Worm (Caenorhabditis elegans) whole organism, midembryonic: ENCODE data around the gene ZK262.8.

Experiments used
- T22C8.4 ChIP-seq: fragments of 200-800 bp; sonication (Bioruptor generic); IDR thresholded peaks from 2 replicates; pipeline ENCODE4 v1.3.6; 2022; ENCODE audit warnings: missing genetic modification characterization, missing compliant biosample characterization
- cog-1 ChIP-seq: sonication (generic microtip); optimal IDR thresholded peaks from 2 replicates; lab custom pipeline; 2016; ENCODE audit warnings: missing genetic modification characterization, missing compliant biosample characterization
- flt-1 ChIP-seq: fragments of 200-800 bp; sonication (Bioruptor generic); IDR thresholded peaks from 2 replicates; pipeline ENCODE4 v1.3.6; 2022; ENCODE audit warnings: missing genetic modification characterization, missing compliant biosample characterization
- klf-2 ChIP-seq: fragments of 200-800 bp; sonication (Bioruptor generic); conservative IDR thresholded peaks from 2 replicates; pipeline ENCODE4 v1.3.6; 2022; ENCODE audit warnings: missing genetic modification reagents, missing genetic modification characterization, missing compliant biosample characterization
- med-1 ChIP-seq: sonication (generic microtip); optimal IDR thresholded peaks from 2 replicates; lab custom pipeline; 2017; ENCODE audit warnings: missing genetic modification characterization, mild to moderate bottlenecking, missing compliant biosample characterization, antibody characterized with exemption, missing genetic modification reagents; ENCODE audit not compliant: insufficient read depth
- ref-1 ChIP-seq: fragments of 200-800 bp; sonication (Bioruptor generic); conservative IDR thresholded peaks from 2 replicates; pipeline ENCODE4 v1.3.6; 2022; ENCODE audit warnings: missing genetic modification reagents, missing genetic modification characterization, missing compliant biosample characterization
- tab-1 ChIP-seq: fragments of 200-800 bp; sonication (Bioruptor generic); IDR thresholded peaks from 2 replicates; pipeline ENCODE4 v1.3.6; 2022; ENCODE audit warnings: missing genetic modification characterization, missing compliant biosample characterization
- ztf-23 ChIP-seq: fragments of 200-800 bp; sonication (Bioruptor generic); IDR thresholded peaks from 2 replicates; pipeline ENCODE4 v1.3.6; 2022; ENCODE audit warnings: missing genetic modification reagents, missing genetic modification characterization, missing compliant biosample characterization
- ztf-29 ChIP-seq: fragments of 200-800 bp; sonication (Bioruptor generic); IDR thresholded peaks from 2 replicates; pipeline ENCODE4 v1.3.6; 2022; ENCODE audit warnings: missing genetic modification reagents, missing genetic modification characterization, missing compliant biosample characterization

The ZK262.8 gene

ce11 chrV:18480231-18480630, 42.0 kb downstream of the ZK262.8 start, which contains the start of gene srh-178:
srh-178 (minus strand) TSS chrV:18480331.
- TF ChIP-seq cog-1 (tag; lab: Kevin White, UChicago) = no peak
- TF ChIP-seq ztf-29 (GFP tag; lab: Robert Waterston, UW) = no peak
- no peak for TF ChIP-seq med-1 (GFP tag; lab: Kevin White, UChicago)
- no peak for TF ChIP-seq klf-2 (GFP tag; lab: Robert Waterston, UW)
- no peak for TF ChIP-seq flt-1
- no peak for TF ChIP-seq ref-1 (GFP tag; lab: Robert Waterston, UW)
- TF ChIP-seq ztf-23 = no peak
- TF ChIP-seq T22C8.4 = no peak
- TF ChIP-seq tab-1 (GFP tag; lab: Robert Waterston, UW) = no peak

- TF ChIP-seq klf-2 (GFP tag; lab: Robert Waterston, UW) = no peak
Measured at ce11 chrV:18487158-18487557, 49.0 kb downstream of the ZK262.8 start, which contains the start of gene Y51A2D.18. Y51A2D.18 (minus strand) TSS chrV:18487258.
